Fruit fly (Drosophila melanogaster): ENCODE data around the gene Osi22.

Gene Osi22

DNA sequence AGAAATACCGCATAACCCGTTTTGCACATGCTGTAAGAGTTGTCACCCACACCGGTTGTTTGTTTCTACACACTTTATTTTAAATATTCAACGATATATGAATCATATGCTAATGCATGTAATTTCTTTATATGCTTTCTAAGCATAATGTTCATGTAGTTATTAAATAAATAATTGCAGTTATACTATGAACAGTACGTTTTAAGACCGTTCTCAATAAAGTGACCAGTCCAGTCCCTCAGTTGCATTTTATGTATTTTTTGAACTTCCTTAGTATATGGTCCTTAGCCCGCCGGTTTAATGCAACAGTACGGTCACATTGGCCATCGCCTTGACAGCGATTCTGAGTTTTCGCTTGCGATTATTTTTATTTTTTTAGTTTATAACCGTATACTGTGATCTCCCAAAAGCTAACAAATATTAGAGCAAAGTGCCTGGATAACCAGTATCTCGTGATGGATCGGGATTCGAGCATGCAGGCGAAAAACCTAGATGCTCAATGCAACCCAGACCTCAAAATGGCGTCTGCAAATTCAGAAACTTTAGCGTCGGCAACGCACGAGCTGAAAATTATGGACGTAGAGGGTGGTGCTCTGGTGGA, 26.3 kb upstream of the Osi22 start, which contains the start of gene Ravus (continued):
- TF ChIP-seq Nf-YC (tag; optimal IDR thresholded peaks at IDR 0.05): peak; percentile 55
- peak; percentile 82 for TF ChIP-seq Abd-B (GFP tag; optimal IDR thresholded peaks at IDR 0.05)
- no peak for TF ChIP-seq CG1603 (tag; optimal IDR thresholded peaks at IDR 0.05)
- TF ChIP-seq sc (optimal IDR thresholded peaks at IDR 0.05): no peak
- peak; percentile 18 for TF ChIP-seq sc (GFP tag; optimal IDR thresholded peaks at IDR 0.05)
- no peak for TF ChIP-seq CG10274 (GFP tag; optimal IDR thresholded peaks at IDR 0.05)
- TF ChIP-seq chif (GFP tag; optimal IDR thresholded peaks at IDR 0.05): peak in 1 of 2 experiments; percentile 33
- TF ChIP-seq kah (GFP tag; optimal IDR thresholded peaks at IDR 0.05): no peak
- no peak for TF ChIP-seq danr (GFP tag; IDR thresholded peaks at IDR 0.05)
- TF ChIP-seq Dad (GFP tag; optimal IDR thresholded peaks at IDR 0.05): no peak
- peak; percentile 18; the same call in 1 of the 2 replicates for TF ChIP-seq ssp (GFP tag; IDR thresholded peaks at IDR 0.05)
- 0 out of 2 replicates have a peak, but pooled peaks have one; percentile 5 for TF ChIP-seq Ada2b (GFP tag; IDR thresholded peaks at IDR 0.05)
- no peak for TF ChIP-seq zf30C (GFP tag; optimal IDR thresholded peaks at IDR 0.05)
- TF ChIP-seq Fer3 (tag; optimal IDR thresholded peaks at IDR 0.05): peak; percentile 60
- TF ChIP-seq Lhr (GFP tag; optimal IDR thresholded peaks at IDR 0.05): peak; percentile 73
- TF ChIP-seq CG17568 (GFP tag; optimal IDR thresholded peaks at IDR 0.05): no peak
- peak; percentile 50 for TF ChIP-seq mam (GFP tag; optimal IDR thresholded peaks at IDR 0.05)
- peak; percentile 12 for TF ChIP-seq CG8388 (GFP tag; optimal IDR thresholded peaks at IDR 0.05)
- peak in 1 of 2 experiments; percentile 26 for TF ChIP-seq tll (GFP tag; optimal IDR thresholded peaks at IDR 0.05)
- peak; percentile 26; the same call in 1 of the 2 replicates for TF ChIP-seq ranshi (GFP tag; IDR thresholded peaks at IDR 0.05)
- peak; percentile 67 for TF ChIP-seq CG3847 (GFP tag; IDR thresholded peaks at IDR 0.05)
- peak; percentile 50 for TF ChIP-seq HLH54F (GFP tag; optimal IDR thresholded peaks at IDR 0.05)
- peak; percentile 51 for TF ChIP-seq Xbp1 (GFP tag; optimal IDR thresholded peaks at IDR 0.05)
- peak; percentile 20 for TF ChIP-seq Hmx (GFP tag; optimal IDR thresholded peaks at IDR 0.05)
- 0 out of 2 replicates have a peak, but pooled peaks have one; percentile 19 for TF ChIP-seq vvl (GFP tag; IDR thresholded peaks at IDR 0.05)
- TF ChIP-seq trh (GFP tag; optimal IDR thresholded peaks at IDR 0.05): no peak
- no peak for TF ChIP-seq Mad (GFP tag; optimal IDR thresholded peaks at IDR 0.05)
- peak; percentile 34 for TF ChIP-seq Oli (tag; optimal IDR thresholded peaks at IDR 0.05)
- 0 out of 3 replicates have a peak, but pooled peaks have one; percentile 55 for TF ChIP-seq CG11456 (GFP tag; IDR thresholded peaks at IDR 0.05)
- TF ChIP-seq pfk (GFP tag; optimal IDR thresholded peaks at IDR 0.05): no peak
- TF ChIP-seq lmd (GFP tag; IDR thresholded peaks at IDR 0.05): peak; percentile 59; the same call in 1 of the 2 replicates
- peak; percentile 14 for TF ChIP-seq CG10979 (tag; optimal IDR thresholded peaks at IDR 0.05)
- TF ChIP-seq grau (tag; optimal IDR thresholded peaks at IDR 0.05): peak; percentile 67
- TF ChIP-seq Pdp1 (GFP tag; optimal IDR thresholded peaks at IDR 0.05): peak in 1 of 2 experiments; percentile 60
- TF ChIP-seq Scr (GFP tag; IDR thresholded peaks at IDR 0.05; ENCODE audit: partially characterized antibody): no peak
- TF ChIP-seq cg (GFP tag; optimal IDR thresholded peaks at IDR 0.05): no peak
- TF ChIP-seq CG4404 (GFP tag; IDR thresholded peaks at IDR 0.05): peak; percentile 52
- TF ChIP-seq CG9817 (tag; optimal IDR thresholded peaks at IDR 0.05): peak; percentile 64
- no peak for TF ChIP-seq h (optimal IDR thresholded peaks at IDR 0.05)
- peak; percentile 56; the same call in 2 of the 3 replicates for TF ChIP-seq CG7357 (GFP tag; IDR thresholded peaks at IDR 0.05)
- TF ChIP-seq CG7556 (GFP tag; optimal IDR thresholded peaks at IDR 0.05): no peak
- peak; percentile 83 for TF ChIP-seq CG2116 (GFP tag; optimal IDR thresholded peaks at IDR 0.05)
- TF ChIP-seq CG6272 (GFP tag; IDR thresholded peaks at IDR 0.05): no peak
- TF ChIP-seq CG17829 (tag; optimal IDR thresholded peaks at IDR 0.05): peak; percentile 58
- no peak; the same call in 1 of the 2 replicates for TF ChIP-seq HLH3B (GFP tag; IDR thresholded peaks at IDR 0.05)
- TF ChIP-seq so (GFP tag; IDR thresholded peaks at IDR 0.05): no peak
- TF ChIP-seq Dbx (GFP tag; IDR thresholded peaks at IDR 0.05): peak; percentile 49; the same call in 2 of the 3 replicates
- TF ChIP-seq Gsc (GFP tag; IDR thresholded peaks at IDR 0.05): no peak
- TF ChIP-seq gcm2 (GFP tag; optimal IDR thresholded peaks at IDR 0.05): no peak
- TF ChIP-seq Dp (GFP tag; optimal IDR thresholded peaks at IDR 0.05): peak; percentile 68

Data from whole organism, embryonic.